Worm (Caenorhabditis elegans): ENCODE data around the gene BE0003N10.1.

Gene BE0003N10.1

DNA sequence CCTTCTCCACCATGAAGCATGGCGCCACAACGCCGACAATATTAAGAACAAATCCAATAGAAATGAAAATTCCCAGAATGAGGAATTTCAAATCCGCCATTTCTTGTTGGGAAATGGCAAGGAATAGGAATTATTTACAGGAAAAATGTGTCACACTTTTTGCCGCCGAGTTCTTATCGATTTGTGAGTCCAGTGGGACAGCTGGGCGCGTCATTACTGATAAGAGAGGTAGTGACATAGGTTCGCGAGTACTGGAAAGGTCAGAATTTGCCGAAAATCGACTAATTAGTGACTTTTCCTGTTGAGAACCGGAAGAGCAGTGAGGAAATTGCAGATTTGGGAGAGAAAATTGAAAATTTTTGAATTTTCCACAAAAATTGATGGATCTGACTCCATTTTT lies 9.1 kb upstream of the BE0003N10.1 start:
- no peak for TF ChIP-seq snpc-4 (tag; optimal IDR thresholded peaks at IDR 0.05)
- peak; percentile 42 for TF ChIP-seq elt-2 (tag; optimal IDR thresholded peaks at IDR 0.05)
- TF ChIP-seq lin-35 (GFP tag; optimal IDR thresholded peaks at IDR 0.05): peak in 1 of 2 experiments; percentile 0

DNA sequence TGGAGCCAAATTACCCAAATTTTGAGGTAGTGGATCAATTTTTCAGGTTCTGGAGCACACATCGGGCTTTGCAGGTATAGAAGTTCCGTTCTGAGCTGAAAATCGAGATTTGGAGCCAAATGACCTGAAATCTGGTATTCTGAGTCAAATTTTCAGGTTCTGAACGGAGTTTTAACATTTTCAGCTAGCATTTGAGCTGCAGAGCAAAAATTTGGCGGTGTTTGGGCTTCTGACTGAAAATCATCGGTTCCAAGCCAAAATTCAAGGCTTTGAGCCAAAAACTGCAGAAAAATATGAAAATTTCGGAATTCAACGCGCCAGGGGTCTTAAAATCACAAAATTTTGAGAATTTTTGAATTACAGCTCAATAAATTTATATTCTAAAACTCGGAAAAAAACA lies 6.3 kb upstream of the BE0003N10.1 start, which contains the start of the genes clc-26 and E_BE45912.2:
Gene clc-26 (minus strand): TSS at position 101 of the 400 bp plus-strand sequence.
Gene E_BE45912.2 (minus strand): TSS at position 139 of the 400 bp plus-strand sequence.
- TF ChIP-seq zag-1 (tag; optimal IDR thresholded peaks at IDR 0.05) (no peak), nhr-76 (tag; optimal IDR thresholded peaks at IDR 0.05) (no peak), nhr-28 (tag; optimal IDR thresholded peaks at IDR 0.05) (no peak), C04F5.9 (tag; optimal IDR thresholded peaks at IDR 0.05) (no peak), nhr-20 (tag; optimal IDR thresholded peaks at IDR 0.05) (no peak), rnt-1 (tag; optimal IDR thresholded peaks at IDR 0.05) (no peak), pax-3 (tag; optimal IDR thresholded peaks at IDR 0.05) (no peak), nhr-90 (tag; optimal IDR thresholded peaks at IDR 0.05; ENCODE audit: poor library complexity) (no peak), alr-1 (tag; optimal IDR thresholded peaks at IDR 0.05; ENCODE audit: borderline replicate concordance) (no peak), xbp-1 (tag; optimal IDR thresholded peaks at IDR 0.05) (no peak), tbx-2 (tag; optimal IDR thresholded peaks at IDR 0.05) (no peak), pag-3 (tag; optimal IDR thresholded peaks at IDR 0.05; ENCODE audit: borderline replicate concordance, insufficient read depth) (no peak), lsy-2 (tag; optimal IDR thresholded peaks at IDR 0.05) (no peak)

DNA sequence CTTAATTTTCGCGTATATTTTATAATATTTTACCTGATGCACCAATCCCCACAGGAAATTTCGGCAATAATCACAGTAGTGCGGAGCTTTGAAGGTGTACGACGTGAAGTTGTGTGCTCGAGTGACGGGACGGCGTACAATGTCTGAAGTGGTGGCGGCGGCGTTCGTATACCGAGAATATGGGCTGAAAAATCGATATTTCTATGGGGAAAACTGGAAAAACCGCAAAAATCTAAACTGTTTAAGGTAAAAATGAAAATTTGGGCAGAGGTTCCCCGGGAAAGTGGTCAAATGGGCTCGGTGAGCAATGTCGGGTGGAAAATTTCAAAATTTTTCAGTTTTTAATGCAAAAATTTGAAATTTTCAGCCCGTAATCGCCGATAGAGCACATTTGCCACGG lies 2.4 kb upstream of the BE0003N10.1 start:
- TF ChIP-seq unc-130 (tag; optimal IDR thresholded peaks at IDR 0.05): no peak
- TF ChIP-seq efl-1 (optimal IDR thresholded peaks at IDR 0.05): no peak
- TF ChIP-seq efl-1 (GFP tag; optimal IDR thresholded peaks at IDR 0.05 in 1 of 2): peak in 1 of 2 experiments; percentile 88

ce11 chrIII:1040059-1040458 lies 2.8 kb downstream of the BE0003N10.1 start:
- no peak for TF ChIP-seq unc-98 (GFP tag; IDR thresholded peaks at IDR 0.05)

ce11 chrIII:1043790-1044189 lies 6.5 kb downstream of the BE0003N10.1 start:
- TF ChIP-seq lir-3 (tag; optimal IDR thresholded peaks at IDR 0.05; ENCODE audit: poor library complexity) (no peak), zip-4 (GFP tag; optimal IDR thresholded peaks at IDR 0.05) (no peak)

DNA sequence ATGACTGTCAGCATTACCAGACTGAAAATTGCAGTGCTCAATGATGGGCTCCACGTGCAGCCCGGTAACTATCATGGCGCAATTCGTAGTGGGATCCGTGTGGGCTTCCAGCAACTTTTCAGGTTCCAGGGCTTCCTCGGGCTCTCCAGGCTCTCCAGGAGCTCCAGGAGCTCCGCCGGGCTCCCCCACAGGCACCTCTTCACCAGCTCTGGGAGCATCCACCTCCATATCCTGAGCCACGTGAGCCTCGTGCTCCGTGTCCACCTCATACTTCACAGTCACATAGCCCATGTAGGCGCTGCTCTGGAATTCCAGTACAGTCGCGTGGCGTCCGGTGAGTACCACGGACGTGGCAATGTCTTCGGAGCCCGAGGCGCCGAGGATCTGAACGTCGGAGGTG lies 14.6 kb downstream of the BE0003N10.1 start:
- TF ChIP-seq ceh-82 (tag; optimal IDR thresholded peaks at IDR 0.05) (no peak), pax-3 (tag; optimal IDR thresholded peaks at IDR 0.05) (no peak), irx-1 (tag; optimal IDR thresholded peaks at IDR 0.05) (no peak), sup-37 (GFP tag; optimal IDR thresholded peaks at IDR 0.05) (no peak), vab-15 (tag; optimal IDR thresholded peaks at IDR 0.05) (no peak), nhr-28 (tag; optimal IDR thresholded peaks at IDR 0.05) (no peak), nhr-77 (tag; optimal IDR thresholded peaks at IDR 0.05) (no peak), fkh-4 (tag; optimal IDR thresholded peaks at IDR 0.05; ENCODE audit: borderline replicate concordance) (no peak), ztf-11 (tag; optimal IDR thresholded peaks at IDR 0.05) (no peak), ama-1 (optimal IDR thresholded peaks at IDR 0.05) (no peak)

- no peak for TF ChIP-seq sptf-1 (tag; optimal IDR thresholded peaks at IDR 0.05)
- no peak for TF ChIP-seq nhr-47 (tag; optimal IDR thresholded peaks at IDR 0.05)
- TF ChIP-seq mab-9 (GFP tag; IDR thresholded peaks at IDR 0.05): no peak
- TF ChIP-seq fkh-10 (GFP tag; optimal IDR thresholded peaks at IDR 0.05): no peak
- no peak for TF ChIP-seq zag-1 (tag; optimal IDR thresholded peaks at IDR 0.05)
- no peak for TF ChIP-seq grh-1 (GFP tag; IDR thresholded peaks at IDR 0.05)
- no peak for TF ChIP-seq irx-1 (tag; optimal IDR thresholded peaks at IDR 0.05)
- TF ChIP-seq fos-1 (tag; optimal IDR thresholded peaks at IDR 0.05): no peak
- TF ChIP-seq lsy-2 (tag; optimal IDR thresholded peaks at IDR 0.05): no peak
- no peak for TF ChIP-seq ceh-90 (tag; optimal IDR thresholded peaks at IDR 0.05)
- TF ChIP-seq zip-4 (GFP tag; optimal IDR thresholded peaks at IDR 0.05): no peak
- TF ChIP-seq swsn-7 (tag; optimal IDR thresholded peaks at IDR 0.05): no peak
- no peak for TF ChIP-seq tlp-1 (tag; optimal IDR thresholded peaks at IDR 0.05)
- TF ChIP-seq ets-5 (GFP tag; IDR thresholded peaks at IDR 0.05): no peak
- no peak for TF ChIP-seq rnt-1 (tag; optimal IDR thresholded peaks at IDR 0.05)
- TF ChIP-seq alr-1 (tag; optimal IDR thresholded peaks at IDR 0.05; ENCODE audit: borderline replicate concordance): no peak
- no peak for TF ChIP-seq lir-3 (tag; optimal IDR thresholded peaks at IDR 0.05; ENCODE audit: poor library complexity)
- no peak for TF ChIP-seq sox-4 (tag; optimal IDR thresholded peaks at IDR 0.05)
- no peak for TF ChIP-seq nhr-20 (tag; optimal IDR thresholded peaks at IDR 0.05)
These were observed 15.0 kb downstream of the BE0003N10.1 start for ce11 chrIII:1052291-1052690.

Measured in whole organism, L1 larva.